Worm (Caenorhabditis elegans) whole organism, L1 larva: ENCODE results near the gene rpl-26.

Experiments
- ama-1 ChIP-seq: fragments of 150-350 bp; optimal IDR thresholded peaks from 2 replicates; lab custom pipeline; 2014
- dpl-1 ChIP-seq, 3 experiments: fragments of 150-350 bp in 2 of 3; sonication (generic microtip) in 1 of 3; optimal IDR thresholded peaks; 2 replicates each; lab custom pipeline; 2014 to 2017; ENCODE audit warnings: missing biosample characterization in 3 of 3, missing genetic modification characterization in 3 of 3, missing genetic modification reagents in 3 of 3
- fkh-10 ChIP-seq: sonication (generic microtip); optimal IDR thresholded peaks from 2 replicates; lab custom pipeline; 2017; ENCODE audit warnings: missing biosample characterization, missing genetic modification reagents, missing genetic modification characterization
- lin-13 ChIP-seq: fragments of 150-350 bp; optimal IDR thresholded peaks from 2 replicates; lab custom pipeline; 2014; ENCODE audit warnings: missing biosample characterization, missing genetic modification reagents, missing genetic modification characterization
- lin-39 ChIP-seq: fragments of 150-350 bp; optimal IDR thresholded peaks from 2 replicates; lab custom pipeline; 2014; ENCODE audit warnings: missing biosample characterization, missing genetic modification reagents, missing genetic modification characterization
- lsy-2 ChIP-seq, 2 experiments: fragments of 150-350 bp; optimal IDR thresholded peaks; 2 replicates each; lab custom pipeline; 2014; ENCODE audit warnings: missing biosample characterization in 2 of 2, missing genetic modification characterization in 2 of 2
- pqm-1 ChIP-seq: sonication (generic microtip); optimal IDR thresholded peaks from 3 replicates; lab custom pipeline; 2017; ENCODE audit warnings: missing biosample characterization, missing genetic modification characterization
- snpc-4 ChIP-seq: fragments of 150-350 bp; optimal IDR thresholded peaks from 2 replicates; lab custom pipeline; 2014; ENCODE audit warnings: missing biosample characterization, missing genetic modification characterization
- ztf-4 ChIP-seq: fragments of 150-350 bp; optimal IDR thresholded peaks from 2 replicates; lab custom pipeline; 2014; ENCODE audit warnings: missing biosample characterization, missing genetic modification characterization

ce11 chrII:8610585-8610984, 8.0 kb downstream of the rpl-26 start:
- TF ChIP-seq ama-1 (lab: Kevin White, UChicago) (no peak), dpl-1 (GFP tag; optimal IDR thresholded peaks at IDR 0.05; lab: Kevin White, UChicago) (no peak), lin-13 (GFP tag; lab: Kevin White, UChicago) (no peak), ztf-4 (tag; lab: Kevin White, UChicago) (no peak), lin-39 (tag; lab: Kevin White, UChicago) (no peak), lsy-2 (tag; optimal IDR thresholded peaks at IDR 0.05; lab: Kevin White, UChicago) (no peak), pqm-1 (tag; lab: Kevin White, UChicago) (no peak), snpc-4 (tag; lab: Kevin White, UChicago) (no peak), fkh-10 (GFP tag; lab: Kevin White, UChicago) (no peak)
